Fruit fly (Drosophila melanogaster) whole organism, embryonic: ENCODE measurements around the gene Sk2.
A peak's percentile ranks its signal among the peaks of the same experiment; 100 is the strongest.

Experiments used
- Bgb ChIP-seq: fragments of 200-800 bp; sonication (Bioruptor generic); IDR thresholded peaks from 2 replicates; pipeline ENCODE4 v1.3.6; 2022; ENCODE audit warnings: missing biosample characterization, missing genetic modification characterization; ENCODE audit not compliant: partially characterized antibody
- CG10979 ChIP-seq: fragments of 200-800 bp; sonication (Bioruptor generic); optimal IDR thresholded peaks from 2 replicates; lab custom pipeline; 2018; ENCODE audit warnings: missing biosample characterization, mild to moderate bottlenecking, missing genetic modification characterization, moderate library complexity
- CG11085 ChIP-seq: fragments of 200-800 bp; sonication (Bioruptor generic); IDR thresholded peaks from 2 replicates; pipeline ENCODE4 v1.3.6; 2022; ENCODE audit warnings: missing biosample characterization, missing genetic modification characterization
- CG13424 ChIP-seq: fragments of 200-800 bp; sonication (Bioruptor generic); optimal IDR thresholded peaks from 2 replicates; lab custom pipeline; 2019; ENCODE audit warnings: missing biosample characterization, mild to moderate bottlenecking, missing genetic modification characterization, moderate library complexity
- CG13775 ChIP-seq: fragments of 200-800 bp; sonication (Bioruptor generic); optimal IDR thresholded peaks from 3 replicates; lab custom pipeline; 2017; ENCODE audit warnings: missing biosample characterization, mild to moderate bottlenecking, missing genetic modification characterization
- CG14860 ChIP-seq: fragments of 200-800 bp; sonication (Bioruptor generic); IDR thresholded peaks from 3 replicates; pipeline ENCODE4 v1.3.6; 2022; ENCODE audit warnings: missing biosample characterization, missing genetic modification characterization; ENCODE audit not compliant: partially characterized antibody
- CG15011 ChIP-seq: fragments of 200-800 bp; sonication (Bioruptor generic); optimal IDR thresholded peaks from 3 replicates; lab custom pipeline; 2018; ENCODE audit warnings: missing biosample characterization, mild to moderate bottlenecking, missing genetic modification characterization
- CG15514 ChIP-seq: fragments of 200-800 bp; sonication (Bioruptor generic); optimal IDR thresholded peaks from 3 replicates; lab custom pipeline; 2017; ENCODE audit warnings: missing biosample characterization, missing genetic modification characterization, mild to moderate bottlenecking, moderate library complexity, missing genetic modification reagents
- CG16813 ChIP-seq: fragments of 200-800 bp; sonication (Bioruptor generic); IDR thresholded peaks from 3 replicates; pipeline ENCODE4 v1.3.6; 2022; ENCODE audit warnings: missing biosample characterization, missing genetic modification characterization; ENCODE audit not compliant: partially characterized antibody
- CG17328 ChIP-seq: fragments of 200-800 bp; sonication (Bioruptor generic); IDR thresholded peaks from 2 replicates; pipeline ENCODE4 v1.3.6; 2022; ENCODE audit warnings: missing biosample characterization, missing genetic modification characterization
- CG17568 ChIP-seq: fragments of 200-800 bp; sonication (Bioruptor generic); optimal IDR thresholded peaks from 2 replicates; lab custom pipeline; 2018; ENCODE audit warnings: missing biosample characterization, mild to moderate bottlenecking, missing genetic modification characterization, moderate library complexity
- CG18476 ChIP-seq: fragments of 200-800 bp; sonication (Bioruptor generic); optimal IDR thresholded peaks from 2 replicates; lab custom pipeline; 2016; ENCODE audit warnings: missing biosample characterization, mild to moderate bottlenecking, missing genetic modification characterization
- CG18599 ChIP-seq: fragments of 200-800 bp; sonication (Bioruptor generic); optimal IDR thresholded peaks from 3 replicates; lab custom pipeline; 2017; ENCODE audit warnings: missing biosample characterization, missing genetic modification characterization, mild to moderate bottlenecking, moderate library complexity, missing genetic modification reagents
- CG4404 ChIP-seq: fragments of 200-800 bp; sonication (Bioruptor generic); IDR thresholded peaks from 2 replicates; pipeline ENCODE4 v1.3.6; 2022; ENCODE audit warnings: missing biosample characterization, missing genetic modification characterization
- CG4730 ChIP-seq: fragments of 200-800 bp; sonication (Bioruptor generic); IDR thresholded peaks from 2 replicates; pipeline ENCODE4 v1.3.6; 2022; ENCODE audit warnings: missing biosample characterization, missing genetic modification characterization
- CG6689 ChIP-seq: fragments of 200-800 bp; sonication (Bioruptor generic); IDR thresholded peaks from 2 replicates; pipeline ENCODE4 v1.3.6; 2022; ENCODE audit warnings: missing biosample characterization, missing genetic modification characterization
- CG9609 ChIP-seq: fragments of 200-800 bp; sonication (Bioruptor generic); optimal IDR thresholded peaks from 3 replicates; lab custom pipeline; 2016; ENCODE audit warnings: missing biosample characterization, missing genetic modification characterization
- Doc3 ChIP-seq: fragments of 200-800 bp; sonication (Bioruptor generic); IDR thresholded peaks from 3 replicates; pipeline ENCODE4 v1.3.6; 2022; ENCODE audit warnings: missing biosample characterization, missing genetic modification characterization; ENCODE audit not compliant: partially characterized antibody
- Fer2 ChIP-seq: fragments of 200-800 bp; sonication (Bioruptor generic); optimal IDR thresholded peaks from 2 replicates; lab custom pipeline; 2018; ENCODE audit warnings: missing biosample characterization, mild to moderate bottlenecking, missing genetic modification characterization, moderate library complexity
- Fer3 ChIP-seq: fragments of 200-800 bp; sonication (Bioruptor generic); optimal IDR thresholded peaks from 2 replicates; lab custom pipeline; 2018; ENCODE audit warnings: missing biosample characterization, mild to moderate bottlenecking, missing genetic modification characterization, moderate library complexity
- GATAe ChIP-seq: fragments of 200-800 bp; sonication (Bioruptor generic); conservative IDR thresholded peaks from 2 replicates; pipeline ENCODE4 v1.3.6; 2022; ENCODE audit warnings: missing biosample characterization, missing genetic modification characterization
- Gsc ChIP-seq: fragments of 200-800 bp; sonication (Bioruptor generic); IDR thresholded peaks from 2 replicates; pipeline ENCODE4 v1.3.6; 2022; ENCODE audit warnings: missing biosample characterization, missing genetic modification characterization
- HHEX ChIP-seq: fragments of 200-800 bp; sonication (Bioruptor generic); optimal IDR thresholded peaks from 3 replicates; lab custom pipeline; 2017; ENCODE audit warnings: missing biosample characterization, mild to moderate bottlenecking, missing genetic modification characterization, missing genetic modification reagents
- Hmx ChIP-seq: fragments of 200-800 bp; sonication (Bioruptor generic); optimal IDR thresholded peaks from 2 replicates; lab custom pipeline; 2016; ENCODE audit warnings: missing biosample characterization, missing genetic modification characterization
- MTF-1 ChIP-seq: fragments of 200-800 bp; sonication (Bioruptor generic); optimal IDR thresholded peaks from 2 replicates; lab custom pipeline; 2018; ENCODE audit warnings: missing biosample characterization, mild to moderate bottlenecking, missing genetic modification characterization, borderline replicate concordance
- Med ChIP-seq: fragments of 200-800 bp; sonication (Bioruptor generic); peaks from one replicate; lab custom pipeline; 2016; ENCODE audit warnings: missing biosample characterization, missing genetic modification characterization, mild to moderate bottlenecking, inconsistent platforms, moderate library complexity
- Meics ChIP-seq: fragments of 200-800 bp; sonication (Bioruptor generic); optimal IDR thresholded peaks from 2 replicates; lab custom pipeline; 2017; ENCODE audit warnings: missing biosample characterization, mild to moderate bottlenecking, missing genetic modification characterization
- NfI ChIP-seq: fragments of 200-800 bp; sonication (Bioruptor generic); optimal IDR thresholded peaks from 3 replicates; lab custom pipeline; 2018; ENCODE audit warnings: missing biosample characterization, mild to moderate bottlenecking, missing genetic modification characterization, moderate library complexity
- Optix ChIP-seq: fragments of 200-800 bp; sonication (Bioruptor generic); IDR thresholded peaks from 3 replicates; pipeline ENCODE4 v1.3.6; 2022; ENCODE audit warnings: missing biosample characterization, missing genetic modification characterization
- Rx ChIP-seq: fragments of 200-800 bp; sonication (Bioruptor generic); IDR thresholded peaks from 2 replicates; pipeline ENCODE4 v1.3.6; 2022; ENCODE audit warnings: missing biosample characterization, missing genetic modification characterization
- corto ChIP-seq: fragments of 200-800 bp; sonication (Bioruptor generic); optimal IDR thresholded peaks from 2 replicates; lab custom pipeline; 2016; ENCODE audit warnings: missing biosample characterization, mild to moderate bottlenecking, missing genetic modification characterization, moderate library complexity
- dan ChIP-seq: fragments of 200-800 bp; sonication (Bioruptor generic); IDR thresholded peaks from 2 replicates; pipeline ENCODE4 v1.3.6; 2022; ENCODE audit warnings: missing biosample characterization, missing genetic modification characterization
- danr ChIP-seq: fragments of 200-800 bp; sonication (Bioruptor generic); IDR thresholded peaks from 2 replicates; pipeline ENCODE4 v1.3.6; 2022; ENCODE audit warnings: missing biosample characterization, missing genetic modification characterization
- gro ChIP-seq: fragments of 200-800 bp; sonication (Bioruptor generic); optimal IDR thresholded peaks from 2 replicates; lab custom pipeline; 2016; ENCODE audit warnings: missing biosample characterization, missing genetic modification characterization
- hb ChIP-seq: fragments of 200-800 bp; sonication (Bioruptor generic); IDR thresholded peaks from 3 replicates; pipeline ENCODE4 v1.3.6; 2022; ENCODE audit warnings: missing biosample characterization, missing genetic modification characterization; ENCODE audit not compliant: partially characterized antibody
- inv ChIP-seq: fragments of 200-800 bp; sonication (Bioruptor generic); IDR thresholded peaks from 2 replicates; pipeline ENCODE4 v1.3.6; 2022; ENCODE audit warnings: missing biosample characterization, missing genetic modification characterization; ENCODE audit not compliant: partially characterized antibody
- knrl ChIP-seq: fragments of 200-800 bp; sonication (Bioruptor generic); IDR thresholded peaks from 3 replicates; pipeline ENCODE4 v1.3.6; 2022; ENCODE audit warnings: missing biosample characterization, missing genetic modification characterization; ENCODE audit not compliant: partially characterized antibody
- lmd ChIP-seq: fragments of 200-800 bp; sonication (Bioruptor generic); IDR thresholded peaks from 2 replicates; pipeline ENCODE4 v1.3.6; 2022; ENCODE audit warnings: missing biosample characterization, missing genetic modification characterization
- mirr ChIP-seq: fragments of 200-800 bp; sonication (Bioruptor generic); optimal IDR thresholded peaks from 3 replicates; lab custom pipeline; 2018; ENCODE audit warnings: missing biosample characterization, mild to moderate bottlenecking, missing genetic modification characterization
- phol ChIP-seq: fragments of 200-800 bp; sonication (Bioruptor generic); optimal IDR thresholded peaks from 3 replicates; lab custom pipeline; 2018; ENCODE audit warnings: missing biosample characterization, mild to moderate bottlenecking, missing genetic modification characterization, moderate library complexity
- psq ChIP-seq: fragments of 200-800 bp; sonication (Bioruptor generic); optimal IDR thresholded peaks from 2 replicates; lab custom pipeline; 2017; ENCODE audit warnings: missing biosample characterization, missing genetic modification characterization
- sd ChIP-seq: fragments of 200-800 bp; sonication (Bioruptor generic); optimal IDR thresholded peaks from 3 replicates; lab custom pipeline; 2018; ENCODE audit warnings: missing biosample characterization, mild to moderate bottlenecking, missing genetic modification characterization, moderate library complexity
- tna ChIP-seq: fragments of 200-800 bp; sonication (Bioruptor generic); IDR thresholded peaks from 2 replicates; pipeline ENCODE4 v1.3.6; 2022; ENCODE audit warnings: missing biosample characterization, missing genetic modification characterization; ENCODE audit not compliant: partially characterized antibody
- toy ChIP-seq: fragments of 200-800 bp; sonication (Bioruptor generic); IDR thresholded peaks from 2 replicates; pipeline ENCODE4 v1.3.6; 2022; ENCODE audit warnings: missing biosample characterization, missing genetic modification characterization
- trh ChIP-seq: fragments of 200-800 bp; sonication (Bioruptor generic); optimal IDR thresholded peaks from 2 replicates; lab custom pipeline; 2016; ENCODE audit warnings: missing biosample characterization, missing genetic modification characterization
- tx ChIP-seq: fragments of 200-800 bp; sonication (Bioruptor generic); optimal IDR thresholded peaks from 2 replicates; lab custom pipeline; 2016; ENCODE audit warnings: missing biosample characterization, missing genetic modification characterization
- zen2 ChIP-seq: fragments of 200-800 bp; sonication (Bioruptor generic); IDR thresholded peaks from 3 replicates; pipeline ENCODE4 v1.3.6; 2022; ENCODE audit warnings: missing biosample characterization, missing genetic modification characterization; ENCODE audit not compliant: partially characterized antibody

Gene Sk2

dm6 chr3L:3090581-3091345 is 43.9 kb downstream of the Sk2 start (continued):
- TF ChIP-seq corto (GFP tag; lab: Kevin White, UChicago) = no peak
- TF ChIP-seq CG4404 = no peak
- no peak for TF ChIP-seq CG15514
- TF ChIP-seq CG9609 (GFP tag; lab: Kevin White, UChicago) = no peak
- peak; percentile 28 for TF ChIP-seq MTF-1 (GFP tag; lab: Kevin White, UChicago)
- peak; percentile 14; the same call in 1 of the 2 replicates for TF ChIP-seq CG4730 (GFP tag; lab: Robert Waterston, UW)
- no peak for TF ChIP-seq CG14860 (GFP tag; lab: Robert Waterston, UW)
- peak; percentile 89 for TF ChIP-seq Med
- peak; percentile 25; the same call in 1 of the 2 replicates for TF ChIP-seq Rx
- no peak for TF ChIP-seq Fer2 (tag; lab: Kevin White, UChicago)
- no peak for TF ChIP-seq toy (GFP tag; lab: Robert Waterston, UW)
- TF ChIP-seq CG13424 (tag; lab: Kevin White, UChicago) = peak; percentile 22
- peak; percentile 15 for TF ChIP-seq gro (GFP tag; lab: Kevin White, UChicago)
- TF ChIP-seq CG6689 (GFP tag; lab: Robert Waterston, UW) = no peak
- TF ChIP-seq hb (GFP tag; lab: Robert Waterston, UW) = no peak
- TF ChIP-seq Optix (GFP tag; lab: Robert Waterston, UW) = no peak
- TF ChIP-seq CG13775 (GFP tag; lab: Kevin White, UChicago) = no peak
- TF ChIP-seq CG18476 = peak; percentile 5
- no peak for TF ChIP-seq inv (GFP tag; lab: Robert Waterston, UW)
- no peak for TF ChIP-seq Gsc (GFP tag; lab: Robert Waterston, UW)
- TF ChIP-seq NfI (GFP tag; lab: Kevin White, UChicago) = no peak
- TF ChIP-seq CG16813 = no peak; the same call in 2 of the 3 replicates
- peak; percentile 37 for TF ChIP-seq mirr
- no peak for TF ChIP-seq CG17568 (GFP tag; lab: Kevin White, UChicago)
- no peak for TF ChIP-seq trh
- 0 out of 2 replicates have a peak, but pooled peaks have one; percentile 19 for TF ChIP-seq CG11085 (GFP tag; lab: Robert Waterston, UW)
- no peak for TF ChIP-seq Hmx
- TF ChIP-seq CG17328 (GFP tag; lab: Robert Waterston, UW) = peak; percentile 43; the same call in 1 of the 2 replicates
- TF ChIP-seq sd (tag; lab: Kevin White, UChicago) = no peak
- TF ChIP-seq danr (GFP tag; lab: Robert Waterston, UW) = no peak
- TF ChIP-seq dan (GFP tag; lab: Robert Waterston, UW) = no peak
- TF ChIP-seq knrl = peak; percentile 62; the same call in 1 of the 3 replicates
- no peak for TF ChIP-seq GATAe (GFP tag; lab: Robert Waterston, UW)
- peak; percentile 21 for TF ChIP-seq tx (GFP tag; lab: Kevin White, UChicago)
- TF ChIP-seq Meics (GFP tag; lab: Kevin White, UChicago) = no peak
- TF ChIP-seq HHEX (GFP tag; lab: Kevin White, UChicago) = no peak
- peak; percentile 23 for TF ChIP-seq phol (tag; lab: Kevin White, UChicago)
- peak; percentile 69; the same call in 2 of the 3 replicates for TF ChIP-seq zen2
- TF ChIP-seq tna (GFP tag; lab: Robert Waterston, UW) = no peak
- peak; percentile 22 for TF ChIP-seq CG15011 (GFP tag; lab: Kevin White, UChicago)
- peak; percentile 63; the same call in 1 of the 2 replicates for TF ChIP-seq Bgb (GFP tag; lab: Robert Waterston, UW)
- 0 out of 2 replicates have a peak, but pooled peaks have one; percentile 14 for TF ChIP-seq lmd (GFP tag; lab: Robert Waterston, UW)
- TF ChIP-seq CG10979 (tag; lab: Kevin White, UChicago) = peak; percentile 45
- TF ChIP-seq psq = no peak
- TF ChIP-seq Doc3 (GFP tag; lab: Robert Waterston, UW) = no peak
- TF ChIP-seq CG18599 = peak; percentile 31
- peak; percentile 49 for TF ChIP-seq Fer3 (tag; lab: Kevin White, UChicago)
